Fruit fly (Drosophila melanogaster): ENCODE results near the gene ds.

Gene ds

dm6 chr2L:674923-675322 lies 39.9 kb downstream of the ds start:
- TF ChIP-seq Pif1B (GFP tag; optimal IDR thresholded peaks at IDR 0.05) (peak; percentile 43), CG17806 (tag; optimal IDR thresholded peaks at IDR 0.05) (peak; percentile 67), D1 (tag; optimal IDR thresholded peaks at IDR 0.05) (peak; percentile 13), Pif1A (GFP tag; optimal IDR thresholded peaks at IDR 0.05) (peak; percentile 71), CG32121 (GFP tag; IDR thresholded peaks at IDR 0.05) (no peak), fd96Ca (GFP tag; IDR thresholded peaks at IDR 0.05) (0 out of 3 replicates have a peak, but pooled peaks have one; percentile 43), rn (GFP tag; IDR thresholded peaks at IDR 0.05) (no peak), CG4496 (GFP tag; IDR thresholded peaks at IDR 0.05) (no peak), CG12605 (GFP tag; IDR thresholded peaks at IDR 0.05) (no peak), CG10348 (GFP tag; IDR thresholded peaks at IDR 0.05) (no peak), CG13204 (GFP tag; optimal IDR thresholded peaks at IDR 0.05) (no peak), Snoo (tag; optimal IDR thresholded peaks at IDR 0.05) (peak; percentile 55), Ets98B (GFP tag; IDR thresholded peaks at IDR 0.05) (0 out of 2 replicates have a peak, but pooled peaks have one; percentile 13), CG15710 (tag; optimal IDR thresholded peaks at IDR 0.05) (peak; percentile 49), EcR (GFP tag; optimal IDR thresholded peaks at IDR 0.05) (no peak), gl (tag; optimal IDR thresholded peaks at IDR 0.05) (peak; percentile 4), CG8159 (tag; optimal IDR thresholded peaks at IDR 0.05) (peak; percentile 67), CG14655 (GFP tag; optimal IDR thresholded peaks at IDR 0.05) (peak; percentile 59), CG34367 (tag; optimal IDR thresholded peaks at IDR 0.05) (peak; percentile 50), CG9948 (tag; optimal IDR thresholded peaks at IDR 0.05) (peak; percentile 38), CG8301 (tag; optimal IDR thresholded peaks at IDR 0.05) (peak; percentile 41)

dm6 chr2L:672301-672700 lies 42.5 kb downstream of the ds start:
- TF ChIP-seq CG32121 (GFP tag; IDR thresholded peaks at IDR 0.05) (no peak), D1 (tag; optimal IDR thresholded peaks at IDR 0.05) (no peak), CG14655 (GFP tag; optimal IDR thresholded peaks at IDR 0.05) (no peak), gl (tag; optimal IDR thresholded peaks at IDR 0.05) (no peak), CG34367 (tag; optimal IDR thresholded peaks at IDR 0.05) (no peak), CG9948 (tag; optimal IDR thresholded peaks at IDR 0.05) (no peak)

- TF ChIP-seq Snoo (tag; optimal IDR thresholded peaks at IDR 0.05), result peak; percentile 79
- peak; percentile 87 for TF ChIP-seq CG13204 (GFP tag; optimal IDR thresholded peaks at IDR 0.05)
- peak; percentile 95 for TF ChIP-seq CG8159 (tag; optimal IDR thresholded peaks at IDR 0.05)
- peak; percentile 47 for TF ChIP-seq D1 (tag; optimal IDR thresholded peaks at IDR 0.05)
- TF ChIP-seq CG34367 (tag; optimal IDR thresholded peaks at IDR 0.05), result peak; percentile 94
- TF ChIP-seq CG14655 (GFP tag; optimal IDR thresholded peaks at IDR 0.05), result peak; percentile 73
- no peak for TF ChIP-seq CG10348 (GFP tag; IDR thresholded peaks at IDR 0.05)
- TF ChIP-seq gl (tag; optimal IDR thresholded peaks at IDR 0.05), result peak; percentile 90
- no peak for TF ChIP-seq EcR (GFP tag; optimal IDR thresholded peaks at IDR 0.05)
- peak; percentile 95 for TF ChIP-seq CG17806 (tag; optimal IDR thresholded peaks at IDR 0.05)
- TF ChIP-seq CG15710 (tag; optimal IDR thresholded peaks at IDR 0.05), result peak; percentile 96
- peak; percentile 87 for TF ChIP-seq Pif1A (GFP tag; optimal IDR thresholded peaks at IDR 0.05)
- no peak for TF ChIP-seq Ets98B (GFP tag; IDR thresholded peaks at IDR 0.05)
- TF ChIP-seq fd96Ca (GFP tag; IDR thresholded peaks at IDR 0.05), result peak; percentile 32; the same call in 2 of the 3 replicates
- peak; percentile 35; the same call in 1 of the 2 replicates for TF ChIP-seq CG12605 (GFP tag; IDR thresholded peaks at IDR 0.05)
- TF ChIP-seq CG4496 (GFP tag; IDR thresholded peaks at IDR 0.05), result peak; percentile 56; the same call in 1 of the 3 replicates
- TF ChIP-seq CG9948 (tag; optimal IDR thresholded peaks at IDR 0.05), result peak; percentile 92
- peak; percentile 35; the same call in 1 of the 2 replicates for TF ChIP-seq rn (GFP tag; IDR thresholded peaks at IDR 0.05)
- TF ChIP-seq Pif1B (GFP tag; optimal IDR thresholded peaks at IDR 0.05), result peak; percentile 82
- TF ChIP-seq CG32121 (GFP tag; IDR thresholded peaks at IDR 0.05), result no peak
- TF ChIP-seq CG8301 (tag; optimal IDR thresholded peaks at IDR 0.05), result peak; percentile 32
These were observed 44.0 kb downstream of the ds start for dm6 chr2L:670771-671170.

- TF ChIP-seq CG14655 (GFP tag; optimal IDR thresholded peaks at IDR 0.05) (peak; percentile 34), CG9948 (tag; optimal IDR thresholded peaks at IDR 0.05) (peak; percentile 77), D1 (tag; optimal IDR thresholded peaks at IDR 0.05) (peak; percentile 1), Pif1A (GFP tag; optimal IDR thresholded peaks at IDR 0.05) (peak; percentile 72), CG17806 (tag; optimal IDR thresholded peaks at IDR 0.05) (peak; percentile 85), EcR (GFP tag; optimal IDR thresholded peaks at IDR 0.05) (no peak), CG4496 (GFP tag; IDR thresholded peaks at IDR 0.05) (peak; percentile 45; the same call in 1 of the 3 replicates), CG8159 (tag; optimal IDR thresholded peaks at IDR 0.05) (peak; percentile 88), Snoo (tag; optimal IDR thresholded peaks at IDR 0.05) (peak; percentile 76), CG8301 (tag; optimal IDR thresholded peaks at IDR 0.05) (peak; percentile 2), CG34367 (tag; optimal IDR thresholded peaks at IDR 0.05) (peak; percentile 73), CG32121 (GFP tag; IDR thresholded peaks at IDR 0.05) (no peak), Ets98B (GFP tag; IDR thresholded peaks at IDR 0.05) (no peak), CG15710 (tag; optimal IDR thresholded peaks at IDR 0.05) (peak; percentile 81), CG10348 (GFP tag; IDR thresholded peaks at IDR 0.05) (no peak), CG13204 (GFP tag; optimal IDR thresholded peaks at IDR 0.05) (no peak), gl (tag; optimal IDR thresholded peaks at IDR 0.05) (no peak), rn (GFP tag; IDR thresholded peaks at IDR 0.05) (no peak), Pif1B (GFP tag; optimal IDR thresholded peaks at IDR 0.05) (peak; percentile 61), fd96Ca (GFP tag; IDR thresholded peaks at IDR 0.05) (no peak), CG12605 (GFP tag; IDR thresholded peaks at IDR 0.05) (no peak)
These were observed 45.7 kb downstream of the ds start for dm6 chr2L:668948-669581.

dm6 chr2L:664306-664705 lies 50.5 kb downstream of the ds start:
- TF ChIP-seq fd96Ca (GFP tag; IDR thresholded peaks at IDR 0.05) (peak; percentile 73), CG8301 (tag; optimal IDR thresholded peaks at IDR 0.05) (peak; percentile 58), CG14655 (GFP tag; optimal IDR thresholded peaks at IDR 0.05) (peak; percentile 40), gl (tag; optimal IDR thresholded peaks at IDR 0.05) (no peak), EcR (GFP tag; optimal IDR thresholded peaks at IDR 0.05) (no peak), CG32121 (GFP tag; IDR thresholded peaks at IDR 0.05) (peak; percentile 86), Pif1A (GFP tag; optimal IDR thresholded peaks at IDR 0.05) (peak; percentile 35), rn (GFP tag; IDR thresholded peaks at IDR 0.05) (0 out of 2 replicates have a peak, but pooled peaks have one; percentile 13), CG9948 (tag; optimal IDR thresholded peaks at IDR 0.05) (no peak), CG4496 (GFP tag; IDR thresholded peaks at IDR 0.05) (peak; percentile 80), CG12605 (GFP tag; IDR thresholded peaks at IDR 0.05) (0 out of 2 replicates have a peak, but pooled peaks have one; percentile 20), D1 (tag; optimal IDR thresholded peaks at IDR 0.05) (no peak), Ets98B (GFP tag; IDR thresholded peaks at IDR 0.05) (peak; percentile 81), Pif1B (GFP tag; optimal IDR thresholded peaks at IDR 0.05) (no peak), CG10348 (GFP tag; IDR thresholded peaks at IDR 0.05) (peak; percentile 52; the same call in 1 of the 2 replicates)

All from whole organism, pupa.